Fruit fly (Drosophila melanogaster): Measurements from ENCODE around the gene GstD6.
A peak's percentile ranks its signal among the peaks of the same experiment; 100 is the strongest.

Gene GstD6

DNA sequence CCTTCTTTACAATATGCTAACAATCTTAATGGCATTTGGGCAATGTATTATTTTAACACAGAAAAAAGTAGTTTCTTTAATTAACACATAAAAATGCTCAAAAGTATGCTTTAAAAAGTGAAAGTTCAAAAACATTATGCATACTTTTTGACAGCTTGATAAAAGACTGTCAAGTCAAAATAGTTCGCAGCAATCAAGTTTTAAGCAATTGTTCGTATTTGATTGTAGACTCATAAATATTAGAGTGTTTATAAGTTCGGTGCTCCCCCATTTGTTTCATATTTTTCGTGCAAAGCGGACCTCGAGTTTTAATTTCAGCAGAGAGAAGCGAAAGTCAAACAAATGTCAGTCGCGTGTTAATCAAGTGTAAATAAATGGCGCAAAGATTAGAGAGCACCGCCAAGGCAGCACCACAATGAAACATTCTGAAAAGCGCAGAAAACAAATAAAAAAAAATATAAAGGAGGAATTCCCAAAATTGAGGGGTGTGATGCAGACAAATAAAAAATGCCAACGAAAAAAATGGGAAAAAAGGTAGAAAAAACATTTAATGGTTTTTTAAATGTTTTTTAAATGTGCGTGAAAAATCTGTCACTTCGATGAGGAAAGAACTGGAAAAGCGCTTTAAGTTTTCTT is 31.9 kb upstream of the GstD6 start (continued):
- TF ChIP-seq cg (GFP tag; optimal IDR thresholded peaks at IDR 0.05) (no peak), NC2α (GFP tag; optimal IDR thresholded peaks at IDR 0.05) (no peak), CG8290 (GFP tag; optimal IDR thresholded peaks at IDR 0.05) (peak; percentile 94), CG8290 (tag; optimal IDR thresholded peaks at IDR 0.05) (peak in 1 of 2 experiments; percentile 81)

DNA sequence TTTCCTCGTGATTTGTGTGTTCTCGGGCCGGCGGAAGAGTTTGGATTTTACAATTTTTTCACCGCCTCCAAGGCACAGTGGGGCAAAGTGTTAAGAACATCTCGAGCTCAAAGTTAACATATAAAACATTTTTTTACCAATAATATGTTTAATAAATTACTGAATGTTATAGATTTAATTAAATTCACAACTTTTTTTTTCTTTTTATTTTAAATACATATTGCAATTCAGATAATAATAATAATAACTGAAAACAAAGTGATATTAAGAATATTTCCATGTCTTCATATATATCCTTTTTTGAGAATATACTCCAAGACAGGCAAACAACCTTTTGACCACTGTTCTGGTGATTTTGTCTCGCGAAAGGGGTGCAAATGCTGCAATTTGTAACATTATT is 30.9 kb upstream of the GstD6 start:
- TF ChIP-seq Chrac-16 (GFP tag; optimal IDR thresholded peaks at IDR 0.05) (no peak), lola (GFP tag; optimal IDR thresholded peaks at IDR 0.05) (peak in 1 of 3 experiments; percentile 17), Med (GFP tag) (no peak), CG31441 (GFP tag; IDR thresholded peaks at IDR 0.05) (peak; percentile 62; the same call in 1 of the 2 replicates), ind (GFP tag; optimal IDR thresholded peaks at IDR 0.05) (no peak), CG4424 (GFP tag; optimal IDR thresholded peaks at IDR 0.05) (peak; percentile 2), CG16863 (GFP tag; optimal IDR thresholded peaks at IDR 0.05) (no peak), Nf-YC (tag; optimal IDR thresholded peaks at IDR 0.05) (no peak), ken (GFP tag; IDR thresholded peaks at IDR 0.05) (no peak), Oli (tag; optimal IDR thresholded peaks at IDR 0.05) (peak; percentile 8), amos (GFP tag; IDR thresholded peaks at IDR 0.05; ENCODE audit: partially characterized antibody) (no peak), CoRest (tag; optimal IDR thresholded peaks at IDR 0.05) (peak; percentile 21), fd96Cb (tag; optimal IDR thresholded peaks at IDR 0.05) (peak; percentile 23), CG9215 (GFP tag; IDR thresholded peaks at IDR 0.05) (no peak), D19A (tag; optimal IDR thresholded peaks at IDR 0.05) (peak; percentile 11), dysf (GFP tag; IDR thresholded peaks at IDR 0.05) (no peak), dan (GFP tag; IDR thresholded peaks at IDR 0.05) (no peak), ATbp (GFP tag; optimal IDR thresholded peaks at IDR 0.05) (no peak), exex (tag; optimal IDR thresholded peaks at IDR 0.05) (no peak), CG17361 (GFP tag; IDR thresholded peaks at IDR 0.05) (0 out of 3 replicates have a peak, but pooled peaks have one; percentile 36), Side (GFP tag; optimal IDR thresholded peaks at IDR 0.05) (no peak), CG11093 (GFP tag; IDR thresholded peaks at IDR 0.05) (no peak), nmo (GFP tag; optimal IDR thresholded peaks at IDR 0.05) (peak; percentile 15), CG12071 (GFP tag; optimal IDR thresholded peaks at IDR 0.05) (no peak), az2 (GFP tag; optimal IDR thresholded peaks at IDR 0.05) (no peak), CG11504 (tag; optimal IDR thresholded peaks at IDR 0.05) (peak; percentile 58), CG8478 (optimal IDR thresholded peaks at IDR 0.05) (no peak), CG18262 (tag; optimal IDR thresholded peaks at IDR 0.05) (peak; percentile 60), Kr (GFP tag; optimal IDR thresholded peaks at IDR 0.05) (no peak), CG14710 (tag; optimal IDR thresholded peaks at IDR 0.05) (peak; percentile 19), CG17385 (GFP tag; optimal IDR thresholded peaks at IDR 0.05) (no peak), klu (GFP tag; IDR thresholded peaks at IDR 0.05) (no peak), Sox102F (GFP tag; optimal IDR thresholded peaks at IDR 0.05) (peak; percentile 37), sens (GFP tag) (peak; percentile 30), z (GFP tag; IDR thresholded peaks at IDR 0.05) (no peak), tgo (GFP tag; IDR thresholded peaks at IDR 0.05) (no peak), p53 (GFP tag; optimal IDR thresholded peaks at IDR 0.05) (no peak), onecut (GFP tag; IDR thresholded peaks at IDR 0.05) (no peak), Hr51 (GFP tag; optimal IDR thresholded peaks at IDR 0.05) (peak in 1 of 2 experiments; percentile 20), CG12219 (GFP tag; optimal IDR thresholded peaks at IDR 0.05) (no peak), CG3281 (GFP tag; optimal IDR thresholded peaks at IDR 0.05) (no peak), CG12104 (GFP tag; optimal IDR thresholded peaks at IDR 0.05) (peak; percentile 12), CG8924 (tag; optimal IDR thresholded peaks at IDR 0.05) (peak; percentile 30), sc (optimal IDR thresholded peaks at IDR 0.05) (no peak), sc (GFP tag; optimal IDR thresholded peaks at IDR 0.05) (no peak), cas (GFP tag; IDR thresholded peaks at IDR 0.05) (no peak)
